Fruit fly (Drosophila melanogaster) whole organism, embryonic: Measurements from ENCODE around the gene CG5902.
A peak's percentile ranks its signal among the peaks of the same experiment; 100 is the strongest.

Experiments
- ATbp ChIP-seq: fragments of 200-800 bp; sonication (Bioruptor generic); optimal IDR thresholded peaks from 2 replicates; lab custom pipeline; 2017; ENCODE audit warnings: missing biosample characterization, mild to moderate bottlenecking, missing genetic modification characterization, missing genetic modification reagents
- Blimp-1 ChIP-seq: fragments of 200-800 bp; sonication (Bioruptor generic); optimal IDR thresholded peaks from 3 replicates; lab custom pipeline; 2018; ENCODE audit warnings: missing biosample characterization, missing genetic modification characterization, mild to moderate bottlenecking, moderate library complexity, missing genetic modification reagents
- Bteb2 ChIP-seq: fragments of 200-800 bp; sonication (Bioruptor generic); optimal IDR thresholded peaks from 2 replicates; lab custom pipeline; 2016; ENCODE audit warnings: missing biosample characterization, missing genetic modification characterization
- CG10321 ChIP-seq: fragments of 200-800 bp; sonication (Bioruptor generic); IDR thresholded peaks from 2 replicates; pipeline ENCODE4 v1.3.6; 2022; ENCODE audit warnings: missing biosample characterization, missing genetic modification characterization
- CG11456 ChIP-seq: fragments of 200-800 bp; sonication (Bioruptor generic); IDR thresholded peaks from 3 replicates; pipeline ENCODE4 v1.3.6; 2022; ENCODE audit warnings: missing biosample characterization, missing genetic modification characterization
- CG1602 ChIP-seq: fragments of 200-800 bp; sonication (Bioruptor generic); optimal IDR thresholded peaks from 3 replicates; lab custom pipeline; 2016; ENCODE audit warnings: missing biosample characterization, missing genetic modification characterization
- CG1603 ChIP-seq: fragments of 200-800 bp; sonication (Bioruptor generic); optimal IDR thresholded peaks from 2 replicates; lab custom pipeline; 2019; ENCODE audit warnings: missing biosample characterization, mild to moderate bottlenecking, missing genetic modification characterization, moderate library complexity
- CG17829 ChIP-seq: fragments of 200-800 bp; optimal IDR thresholded peaks from 2 replicates; lab custom pipeline; 2019; ENCODE audit warnings: missing biosample characterization, mild to moderate bottlenecking, missing genetic modification characterization, moderate library complexity
- CG2202 ChIP-seq: fragments of 200-800 bp; sonication (Bioruptor generic); optimal IDR thresholded peaks from 2 replicates; lab custom pipeline; 2018; ENCODE audit warnings: missing biosample characterization, mild to moderate bottlenecking, missing genetic modification characterization
- CG31365 ChIP-seq: fragments of 200-800 bp; sonication (Bioruptor generic); optimal IDR thresholded peaks from 2 replicates; lab custom pipeline; 2018; ENCODE audit warnings: missing biosample characterization, mild to moderate bottlenecking, missing genetic modification characterization
- CG4282 ChIP-seq: fragments of 200-800 bp; sonication (Bioruptor generic); optimal IDR thresholded peaks from 2 replicates; lab custom pipeline; 2016; ENCODE audit warnings: missing biosample characterization, missing genetic modification characterization
- CG4360 ChIP-seq: fragments of 200-800 bp; sonication (Bioruptor generic); IDR thresholded peaks from 2 replicates; pipeline ENCODE4 v1.3.6; 2022; ENCODE audit warnings: missing biosample characterization, missing genetic modification characterization
- CG6791 ChIP-seq: fragments of 200-800 bp; sonication (Bioruptor generic); IDR thresholded peaks from 3 replicates; pipeline ENCODE4 v1.3.6; 2022; ENCODE audit warnings: missing biosample characterization, missing genetic modification characterization; ENCODE audit not compliant: partially characterized antibody
- Doc2 ChIP-seq: fragments of 200-800 bp; sonication (Bioruptor generic); IDR thresholded peaks from 2 replicates; pipeline ENCODE4 v1.3.6; 2022; ENCODE audit warnings: missing biosample characterization, missing genetic modification characterization
- Fer1 ChIP-seq: fragments of 200-800 bp; sonication (Bioruptor generic); optimal IDR thresholded peaks from 2 replicates; lab custom pipeline; 2017; ENCODE audit warnings: missing biosample characterization, mild to moderate bottlenecking, missing genetic modification characterization
- H2.0 ChIP-seq: fragments of 200-800 bp; sonication (Bioruptor generic); IDR thresholded peaks from 2 replicates; pipeline ENCODE4 v1.3.6; 2022; ENCODE audit warnings: missing biosample characterization, missing genetic modification characterization
- Hr39 ChIP-seq: fragments of >200 bp; optimal IDR thresholded peaks from 2 replicates; lab custom pipeline; 2017
- Hr78 ChIP-seq, 2 experiments: fragments of 200-800 bp in 1 of 2; fragments of >200 bp in 1 of 2; sonication (Bioruptor generic) in 1 of 2; optimal IDR thresholded peaks; 2 replicates each; lab custom pipeline; 2017 to 2019; ENCODE audit warnings: missing biosample characterization in 2 of 2, missing genetic modification characterization in 2 of 2, mild to moderate bottlenecking in 1 of 2, moderate library complexity in 1 of 2
- Kr ChIP-seq: fragments of 200-800 bp; sonication (Bioruptor generic); optimal IDR thresholded peaks from 2 replicates; lab custom pipeline; 2017; ENCODE audit warnings: missing biosample characterization, mild to moderate bottlenecking, missing genetic modification characterization
- MTF-1 ChIP-seq: fragments of 200-800 bp; sonication (Bioruptor generic); optimal IDR thresholded peaks from 2 replicates; lab custom pipeline; 2018; ENCODE audit warnings: missing biosample characterization, mild to moderate bottlenecking, missing genetic modification characterization, borderline replicate concordance
- Med ChIP-seq: fragments of 200-800 bp; sonication (Bioruptor generic); peaks from one replicate; lab custom pipeline; 2016; ENCODE audit warnings: missing biosample characterization, missing genetic modification characterization, mild to moderate bottlenecking, inconsistent platforms, moderate library complexity
- Pdp1 ChIP-seq, 2 experiments: fragments of 200-800 bp; sonication (Bioruptor generic); optimal IDR thresholded peaks; 3 replicates each; lab custom pipeline; 2016; ENCODE audit warnings: missing biosample characterization in 2 of 2, missing genetic modification characterization in 2 of 2, mild to moderate bottlenecking in 1 of 2, moderate library complexity in 1 of 2
- Xrp1 ChIP-seq: fragments of 200-800 bp; sonication (Bioruptor generic); IDR thresholded peaks from 2 replicates; pipeline ENCODE4 v1.3.6; 2022; ENCODE audit warnings: missing biosample characterization, missing genetic modification characterization
- ash1 ChIP-seq: fragments of 200-800 bp; sonication (Bioruptor generic); optimal IDR thresholded peaks from 2 replicates; lab custom pipeline; 2018; ENCODE audit warnings: missing biosample characterization, mild to moderate bottlenecking, missing genetic modification characterization
- cad ChIP-seq: fragments of >200 bp; optimal IDR thresholded peaks from 2 replicates; lab custom pipeline; 2017; ENCODE audit warnings: missing biosample characterization, missing genetic modification characterization
- cg ChIP-seq: fragments of 200-800 bp; sonication (Bioruptor generic); optimal IDR thresholded peaks from 3 replicates; lab custom pipeline; 2019; ENCODE audit warnings: missing biosample characterization, mild to moderate bottlenecking, missing genetic modification characterization, moderate library complexity
- ci ChIP-seq: fragments of 200-800 bp; sonication (Bioruptor generic); IDR thresholded peaks from 3 replicates; pipeline ENCODE4 v1.3.6; 2022; ENCODE audit warnings: missing biosample characterization, missing genetic modification characterization
- crol ChIP-seq: fragments of 200-800 bp; sonication (Bioruptor generic); IDR thresholded peaks from 2 replicates; pipeline ENCODE4 v1.3.6; 2022; ENCODE audit warnings: missing biosample characterization, missing genetic modification characterization
- dan ChIP-seq: fragments of 200-800 bp; sonication (Bioruptor generic); IDR thresholded peaks from 2 replicates; pipeline ENCODE4 v1.3.6; 2022; ENCODE audit warnings: missing biosample characterization, missing genetic modification characterization
- ewg ChIP-seq: fragments of 200-800 bp; sonication (Bioruptor generic); optimal IDR thresholded peaks from 3 replicates; lab custom pipeline; 2017; ENCODE audit warnings: mild to moderate bottlenecking, missing biosample characterization, missing genetic modification reagents, missing genetic modification characterization
- fd64A ChIP-seq: fragments of 200-800 bp; sonication (Bioruptor generic); optimal IDR thresholded peaks from 3 replicates; lab custom pipeline; 2018; ENCODE audit warnings: missing biosample characterization, mild to moderate bottlenecking, missing genetic modification characterization
- grau ChIP-seq: fragments of 200-800 bp; optimal IDR thresholded peaks from 3 replicates; lab custom pipeline; 2019; ENCODE audit warnings: missing biosample characterization, mild to moderate bottlenecking, missing genetic modification characterization, moderate library complexity
- hb ChIP-seq: fragments of 200-800 bp; sonication (Bioruptor generic); IDR thresholded peaks from 3 replicates; pipeline ENCODE4 v1.3.6; 2022; ENCODE audit warnings: missing biosample characterization, missing genetic modification characterization; ENCODE audit not compliant: partially characterized antibody
- pb ChIP-seq: fragments of 200-800 bp; sonication (Bioruptor generic); optimal IDR thresholded peaks from 3 replicates; lab custom pipeline; 2016; ENCODE audit warnings: missing biosample characterization, missing genetic modification characterization
- pros ChIP-seq: fragments of 200-800 bp; sonication (Bioruptor generic); optimal IDR thresholded peaks from 3 replicates; lab custom pipeline; 2019; ENCODE audit warnings: missing biosample characterization, mild to moderate bottlenecking, missing genetic modification characterization, moderate library complexity
- unc-4 ChIP-seq: fragments of 200-800 bp; sonication (Bioruptor generic); IDR thresholded peaks from 2 replicates; pipeline ENCODE4 v1.3.6; 2022; ENCODE audit warnings: missing biosample characterization, missing genetic modification characterization; ENCODE audit not compliant: partially characterized antibody
- vvl ChIP-seq: fragments of 200-800 bp; sonication (Bioruptor generic); IDR thresholded peaks from 2 replicates; pipeline ENCODE4 v1.3.6; 2022; ENCODE audit warnings: missing biosample characterization, missing genetic modification characterization
- zfh1 ChIP-seq: fragments of 200-800 bp; sonication (Bioruptor generic); IDR thresholded peaks from 3 replicates; pipeline ENCODE4 v1.3.6; 2022; ENCODE audit warnings: missing biosample characterization, missing genetic modification characterization

Gene CG5902

DNA sequence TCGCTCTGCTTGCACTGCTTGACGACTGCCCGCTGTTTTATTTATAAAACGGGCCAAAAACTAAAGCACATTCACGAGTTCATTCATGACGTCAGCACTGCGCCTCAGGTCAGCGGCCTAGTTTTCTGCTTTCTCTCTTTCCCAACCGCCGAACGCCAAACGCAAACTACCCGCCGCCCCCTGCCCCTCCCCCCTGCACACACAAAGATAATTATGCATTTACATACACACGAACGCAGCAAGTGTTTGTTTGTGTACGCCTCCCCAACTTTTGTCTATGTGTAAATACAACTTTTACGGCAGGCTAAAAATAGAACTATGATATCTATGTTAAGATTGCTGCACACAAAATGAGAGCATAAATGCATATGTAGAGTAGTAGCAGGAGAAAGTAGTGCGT lies 15.2 kb upstream of the CG5902 start:
- TF ChIP-seq CG17829 (tag; lab: Kevin White, UChicago) (no peak), crol (GFP tag; lab: Robert Waterston, UW) (peak; percentile 81), vvl (peak; percentile 33; the same call in 1 of the 2 replicates), Kr (GFP tag; lab: Kevin White, UChicago) (no peak), Hr78 (GFP tag; optimal IDR thresholded peaks at IDR 0.05; lab: Kevin White, UChicago) (peak in 1 of 2 experiments; percentile 43), dan (GFP tag; lab: Robert Waterston, UW) (no peak), ATbp (GFP tag; lab: Kevin White, UChicago) (peak; percentile 31), ewg (GFP tag; lab: Kevin White, UChicago) (no peak), ci (GFP tag; lab: Robert Waterston, UW) (peak; percentile 51; the same call in 1 of the 3 replicates), ash1 (GFP tag; lab: Kevin White, UChicago) (no peak), CG2202 (tag; lab: Kevin White, UChicago) (no peak), fd64A (peak; percentile 11), CG1602 (GFP tag; lab: Kevin White, UChicago) (no peak), CG4360 (no peak), cad (GFP tag; lab: Kevin White, UChicago) (no peak), CG1603 (no peak), CG31365 (tag; lab: Kevin White, UChicago) (peak; percentile 89), Bteb2 (GFP tag; lab: Kevin White, UChicago) (no peak), cg (GFP tag; lab: Kevin White, UChicago) (peak; percentile 60), Blimp-1 (GFP tag; lab: Kevin White, UChicago) (peak; percentile 34), pros (GFP tag; lab: Kevin White, UChicago) (no peak), MTF-1 (GFP tag; lab: Kevin White, UChicago) (peak; percentile 11), Pdp1 (GFP tag; optimal IDR thresholded peaks at IDR 0.05; lab: Kevin White, UChicago) (no peak)

DNA sequence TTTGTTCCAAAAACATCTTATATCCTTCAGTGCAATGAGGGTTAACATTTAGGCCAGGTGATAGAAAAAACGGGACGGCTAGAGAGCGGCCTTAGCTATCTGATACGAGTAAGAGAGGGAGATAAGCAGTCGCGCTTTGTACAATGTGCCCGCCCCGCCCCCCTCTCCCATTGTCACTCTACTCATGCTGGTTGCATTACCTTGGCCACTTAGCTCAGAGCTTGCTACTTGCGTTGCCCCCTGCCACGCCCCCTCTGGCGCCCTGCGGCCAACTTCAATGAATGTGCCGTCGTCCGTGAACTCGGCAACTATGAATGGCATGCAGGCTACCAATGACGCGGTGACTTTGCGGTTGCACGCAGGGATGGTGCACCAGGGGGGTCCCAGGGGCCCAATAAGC lies 14.7 kb upstream of the CG5902 start:
- TF ChIP-seq CG10321 (GFP tag; lab: Robert Waterston, UW): peak; percentile 56
- no peak for TF ChIP-seq Fer1 (GFP tag; lab: Kevin White, UChicago)
- no peak for TF ChIP-seq zfh1 (GFP tag; lab: Robert Waterston, UW)
- TF ChIP-seq Doc2 (GFP tag; lab: Robert Waterston, UW): 0 out of 2 replicates have a peak, but pooled peaks have one; percentile 20
- TF ChIP-seq H2.0: no peak
- peak; percentile 68 for TF ChIP-seq crol (GFP tag; lab: Robert Waterston, UW)
- TF ChIP-seq Med (GFP tag; lab: Kevin White, UChicago): peak; percentile 56
- TF ChIP-seq CG11456 (GFP tag; lab: Robert Waterston, UW): peak; percentile 62; the same call in 1 of the 3 replicates
- no peak for TF ChIP-seq grau (tag; lab: Kevin White, UChicago)
- no peak for TF ChIP-seq CG4282
- TF ChIP-seq unc-4 (GFP tag; lab: Robert Waterston, UW): no peak
- TF ChIP-seq, all 482 proteins: peak for 5

dm6 chr3R:23981645-23982044 lies 4.8 kb upstream of the CG5902 start:
- TF ChIP-seq Xrp1 (no peak), pb (GFP tag; lab: Kevin White, UChicago) (no peak), hb (GFP tag; lab: Robert Waterston, UW) (peak; percentile 21; the same call in 1 of the 3 replicates), CG6791 (GFP tag; lab: Robert Waterston, UW) (0 out of 3 replicates have a peak, but pooled peaks have one; percentile 7), Hr39 (lab: Kevin White, UChicago) (peak; percentile 42)
